Worm (Caenorhabditis elegans): Measurements from ENCODE around the gene T14G12.6.

ce11 chrX:3759820-3760219 is 575 bp upstream of the T14G12.6 start:
- TF ChIP-seq unc-39 (tag; optimal IDR thresholded peaks at IDR 0.05) (no peak), mab-5 (tag; optimal IDR thresholded peaks at IDR 0.05) (no peak), nhr-12 (tag; optimal IDR thresholded peaks at IDR 0.05) (no peak)
